Worm (Caenorhabditis elegans) whole organism, mixed stage, embryonic: ENCODE results near the gene C10C5.5.

Source experiments
- M03D4.4 ChIP-seq: sonication (generic microtip); optimal IDR thresholded peaks from 2 replicates; lab custom pipeline; 2017; ENCODE audit warnings: mild to moderate bottlenecking, missing genetic modification characterization, missing compliant biosample characterization
- bed-3 ChIP-seq: fragments of 200-800 bp; sonication (Bioruptor generic); optimal IDR thresholded peaks from 3 replicates; lab custom pipeline; 2018; ENCODE audit warnings: mild to moderate bottlenecking, missing genetic modification characterization, moderate library complexity, missing compliant biosample characterization
- blmp-1 ChIP-seq: fragments of 150-350 bp; optimal IDR thresholded peaks from 2 replicates; lab custom pipeline; 2014; ENCODE audit warnings: missing biosample characterization, missing genetic modification characterization
- ceh-39 ChIP-seq: fragments of 150-350 bp; optimal IDR thresholded peaks from 2 replicates; lab custom pipeline; 2014; ENCODE audit warnings: missing biosample characterization, missing genetic modification characterization
- ceh-43 ChIP-seq: fragments of 200-800 bp; sonication (Bioruptor generic); optimal IDR thresholded peaks from 2 replicates; lab custom pipeline; 2018; ENCODE audit warnings: mild to moderate bottlenecking, missing genetic modification characterization, moderate library complexity, missing compliant biosample characterization
- ceh-83 ChIP-seq: fragments of 200-800 bp; sonication (Bioruptor generic); optimal IDR thresholded peaks from 2 replicates; lab custom pipeline; 2018; ENCODE audit warnings: mild to moderate bottlenecking, missing genetic modification characterization, missing compliant biosample characterization
- ces-1 ChIP-seq: fragments of 150-350 bp; optimal IDR thresholded peaks from 2 replicates; lab custom pipeline; 2014; ENCODE audit warnings: missing biosample characterization, missing genetic modification reagents, missing genetic modification characterization
- cnd-1 ChIP-seq: fragments of 200-800 bp; sonication (Bioruptor generic); optimal IDR thresholded peaks from 2 replicates; lab custom pipeline; 2018; ENCODE audit warnings: mild to moderate bottlenecking, missing genetic modification characterization, missing compliant biosample characterization
- drap-1 ChIP-seq: fragments of 200-800 bp; sonication (Bioruptor generic); optimal IDR thresholded peaks from 3 replicates; lab custom pipeline; 2018; ENCODE audit warnings: mild to moderate bottlenecking, missing genetic modification characterization, missing compliant biosample characterization
- elt-1 ChIP-seq: sonication (generic microtip); optimal IDR thresholded peaks from 2 replicates; lab custom pipeline; 2017; ENCODE audit warnings: missing genetic modification characterization, mild to moderate bottlenecking, missing compliant biosample characterization, antibody characterized with exemption, moderate library complexity, borderline replicate concordance; ENCODE audit not compliant: insufficient read depth
- elt-3 ChIP-seq: fragments of 150-350 bp; optimal IDR thresholded peaks from 2 replicates; lab custom pipeline; 2014; ENCODE audit warnings: missing biosample characterization, missing genetic modification characterization
- flh-1 ChIP-seq: fragments of 200-800 bp; sonication (Bioruptor generic); optimal IDR thresholded peaks from 2 replicates; lab custom pipeline; 2018; ENCODE audit warnings: mild to moderate bottlenecking, missing genetic modification characterization, moderate library complexity, missing compliant biosample characterization
- ham-2 ChIP-seq: fragments of 200-800 bp; sonication (Bioruptor generic); optimal IDR thresholded peaks from 2 replicates; lab custom pipeline; 2018; ENCODE audit warnings: mild to moderate bottlenecking, missing genetic modification characterization, missing compliant biosample characterization
- hlh-1 ChIP-seq: fragments of 150-350 bp; optimal IDR thresholded peaks from 2 replicates; lab custom pipeline; 2014; ENCODE audit warnings: missing biosample characterization, missing genetic modification reagents, missing genetic modification characterization
- lin-13 ChIP-seq: fragments of 150-350 bp; optimal IDR thresholded peaks from 2 replicates; lab custom pipeline; 2014; ENCODE audit warnings: missing biosample characterization, missing genetic modification characterization
- lin-32 ChIP-seq: fragments of 200-800 bp; sonication (Bioruptor generic); optimal IDR thresholded peaks from 2 replicates; lab custom pipeline; 2018; ENCODE audit warnings: mild to moderate bottlenecking, missing genetic modification characterization, missing compliant biosample characterization
- lsy-2 ChIP-seq: fragments of 150-350 bp; optimal IDR thresholded peaks from 2 replicates; lab custom pipeline; 2014; ENCODE audit warnings: missing biosample characterization, missing genetic modification characterization
- mep-1 ChIP-seq: fragments of 150-350 bp; optimal IDR thresholded peaks from 2 replicates; lab custom pipeline; 2017; ENCODE audit warnings: missing biosample characterization, missing genetic modification reagents, missing genetic modification characterization, inconsistent platforms
- mls-2 ChIP-seq: sonication (generic microtip); optimal IDR thresholded peaks from 2 replicates; lab custom pipeline; 2016; ENCODE audit warnings: mild to moderate bottlenecking, missing genetic modification characterization, moderate library complexity, missing compliant biosample characterization
- nhr-2 ChIP-seq: fragments of 150-350 bp; optimal IDR thresholded peaks from 2 replicates; lab custom pipeline; 2014; ENCODE audit warnings: missing biosample characterization, missing genetic modification characterization
- nhr-28 ChIP-seq: fragments of 150-350 bp; optimal IDR thresholded peaks from 2 replicates; lab custom pipeline; 2014; ENCODE audit warnings: missing biosample characterization, missing genetic modification characterization
- nhr-76 ChIP-seq: sonication (generic microtip); optimal IDR thresholded peaks from 2 replicates; lab custom pipeline; 2017; ENCODE audit warnings: missing biosample characterization, missing genetic modification characterization
- pha-4 ChIP-seq: fragments of 150-350 bp; optimal IDR thresholded peaks from 2 replicates; lab custom pipeline; 2018; ENCODE audit warnings: missing biosample characterization, missing genetic modification reagents, missing genetic modification characterization
- sem-2 ChIP-seq: fragments of 200-800 bp; sonication (Bioruptor generic); optimal IDR thresholded peaks from 2 replicates; lab custom pipeline; 2018; ENCODE audit warnings: mild to moderate bottlenecking, missing genetic modification characterization, missing compliant biosample characterization
- sptf-1 ChIP-seq: sonication (generic microtip); optimal IDR thresholded peaks from 2 replicates; lab custom pipeline; 2017; ENCODE audit warnings: mild to moderate bottlenecking, missing genetic modification characterization, moderate library complexity, missing compliant biosample characterization
- tbx-8 ChIP-seq: fragments of 200-800 bp; sonication (Bioruptor generic); optimal IDR thresholded peaks from 2 replicates; lab custom pipeline; 2018; ENCODE audit warnings: mild to moderate bottlenecking, missing genetic modification characterization, moderate library complexity, missing compliant biosample characterization
- unc-39 ChIP-seq: fragments of 150-350 bp; optimal IDR thresholded peaks from 2 replicates; lab custom pipeline; 2014; ENCODE audit warnings: missing biosample characterization, missing genetic modification characterization
- unc-62 ChIP-seq: fragments of 150-350 bp; optimal IDR thresholded peaks from 2 replicates; lab custom pipeline; 2014; ENCODE audit warnings: missing biosample characterization, missing genetic modification reagents, missing genetic modification characterization
- zip-8 ChIP-seq: fragments of 150-350 bp; optimal IDR thresholded peaks from 2 replicates; lab custom pipeline; 2014; ENCODE audit warnings: missing biosample characterization, missing genetic modification characterization
- ztf-11 ChIP-seq: fragments of 150-350 bp; optimal IDR thresholded peaks from 2 replicates; lab custom pipeline; 2014; ENCODE audit warnings: missing biosample characterization, missing genetic modification characterization

The C10C5.5 gene

DNA sequence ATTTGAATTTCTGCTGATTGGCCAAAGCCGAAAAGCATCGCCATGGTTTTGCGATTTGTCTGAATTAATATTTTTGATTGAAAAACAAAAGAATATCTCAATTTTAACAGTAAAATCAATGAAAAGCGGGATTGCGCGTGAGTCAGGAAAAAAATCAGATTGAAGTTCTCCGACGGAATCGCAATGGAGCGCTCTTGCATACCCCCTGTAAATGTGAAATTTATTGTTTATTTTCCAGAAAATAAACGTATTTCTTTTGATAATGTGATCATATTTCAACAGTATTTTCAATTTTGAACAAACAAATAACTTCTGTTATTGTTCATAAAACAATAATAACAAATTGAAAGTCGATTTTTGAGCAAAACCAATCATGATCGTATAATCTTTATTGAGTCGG lies 39.6 kb upstream of the C10C5.5 start, which contains the start of gene vps-26:
Gene vps-26 (minus strand): TSS at position 200 of the 400 bp plus-strand sequence.
- TF ChIP-seq mep-1 (tag; lab: Kevin White, UChicago), result peak; percentile 7
- TF ChIP-seq ces-1, result peak; percentile 5
- no peak for TF ChIP-seq cnd-1 (tag; lab: Kevin White, UChicago)

DNA sequence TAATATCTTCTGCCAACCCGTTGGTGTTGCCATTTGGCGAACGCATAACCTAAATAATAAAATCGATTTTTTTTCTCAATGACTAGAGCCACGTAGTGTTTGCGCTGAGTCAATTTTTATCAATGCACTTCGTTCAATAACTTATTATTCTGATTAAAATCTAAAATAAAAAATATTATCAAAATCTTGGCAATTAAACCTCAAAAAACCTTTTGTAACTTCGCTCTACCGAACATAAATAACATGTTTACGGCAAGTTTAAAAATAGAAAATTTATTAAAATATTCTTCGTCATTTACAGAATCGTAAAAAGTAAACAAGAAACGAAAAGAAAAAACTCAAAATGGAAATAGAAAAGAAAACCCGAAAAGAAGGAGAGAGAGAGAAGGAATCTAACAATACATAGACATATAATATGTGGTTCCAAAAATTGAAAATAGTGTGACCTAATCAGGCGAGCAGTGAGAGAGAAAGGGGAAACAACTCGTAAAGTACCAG lies 38.1 kb upstream of the C10C5.5 start, which contains the start of gene pigc-1:
Gene pigc-1 (minus strand): TSS at position 51 of the 498 bp plus-strand sequence.
- no peak for TF ChIP-seq ham-2 (GFP tag; lab: Kevin White, UChicago)
- no peak for TF ChIP-seq pha-4
- TF ChIP-seq ceh-43 (GFP tag; lab: Kevin White, UChicago), result no peak
- no peak for TF ChIP-seq nhr-28 (tag; lab: Kevin White, UChicago)
- TF ChIP-seq unc-39 (tag; lab: Kevin White, UChicago), result no peak
- no peak for TF ChIP-seq nhr-76 (tag; lab: Kevin White, UChicago)

DNA sequence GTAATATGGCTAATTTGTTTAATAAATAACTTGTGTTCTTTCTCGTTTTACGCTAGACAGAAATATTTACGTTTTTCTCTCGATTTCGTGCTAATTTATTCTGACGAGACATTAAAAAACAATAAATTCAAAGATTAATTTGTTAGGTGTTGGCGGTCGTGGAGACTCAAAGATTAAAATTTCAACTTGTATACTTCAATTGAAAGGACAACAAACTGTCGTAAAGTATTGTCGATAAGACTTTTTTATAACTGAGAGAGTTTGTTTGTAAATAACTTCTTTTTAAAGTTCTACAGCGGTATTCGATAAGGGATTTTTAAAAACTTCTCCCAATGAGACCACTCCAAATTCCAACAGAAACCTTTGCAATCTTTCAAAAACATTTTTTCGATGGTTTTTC lies 27.5 kb upstream of the C10C5.5 start:
- no peak for TF ChIP-seq bed-3 (GFP tag; lab: Kevin White, UChicago)
- no peak for TF ChIP-seq cnd-1 (tag; lab: Kevin White, UChicago)
- TF ChIP-seq lin-13 (tag; lab: Kevin White, UChicago), result no peak
- TF ChIP-seq mls-2, result no peak
- no peak for TF ChIP-seq ces-1
- no peak for TF ChIP-seq ztf-11
- TF ChIP-seq elt-1 (tag; lab: Kevin White, UChicago), result no peak
- no peak for TF ChIP-seq ceh-83 (GFP tag; lab: Kevin White, UChicago)
- TF ChIP-seq blmp-1, result no peak
- TF ChIP-seq unc-39 (tag; lab: Kevin White, UChicago), result no peak

DNA sequence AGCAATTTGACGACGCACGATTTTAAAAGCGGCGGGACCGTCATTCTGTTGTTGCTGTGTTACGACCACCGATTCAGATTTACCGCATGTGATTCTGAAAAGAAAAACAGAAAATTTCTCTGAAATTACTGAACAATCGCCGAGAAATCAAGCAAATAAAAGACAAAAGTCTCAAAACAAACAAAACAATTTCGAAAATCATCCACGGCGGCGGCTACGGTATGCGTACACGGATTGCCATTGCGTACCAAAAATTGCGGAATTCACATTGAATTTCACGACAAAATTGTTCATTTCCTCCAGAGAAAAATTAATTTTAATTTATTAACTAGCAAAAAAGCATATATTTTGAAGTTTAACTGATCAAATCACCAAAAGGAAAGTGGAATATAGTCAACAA lies 14.8 kb upstream of the C10C5.5 start, which contains the start of gene pezo-1:
Gene pezo-1 (minus strand): TSS at position 101 of the 400 bp plus-strand sequence.
- TF ChIP-seq drap-1 (GFP tag; lab: Kevin White, UChicago) (no peak), hlh-1 (tag; lab: Kevin White, UChicago) (no peak), lsy-2 (peak; percentile 71)

DNA sequence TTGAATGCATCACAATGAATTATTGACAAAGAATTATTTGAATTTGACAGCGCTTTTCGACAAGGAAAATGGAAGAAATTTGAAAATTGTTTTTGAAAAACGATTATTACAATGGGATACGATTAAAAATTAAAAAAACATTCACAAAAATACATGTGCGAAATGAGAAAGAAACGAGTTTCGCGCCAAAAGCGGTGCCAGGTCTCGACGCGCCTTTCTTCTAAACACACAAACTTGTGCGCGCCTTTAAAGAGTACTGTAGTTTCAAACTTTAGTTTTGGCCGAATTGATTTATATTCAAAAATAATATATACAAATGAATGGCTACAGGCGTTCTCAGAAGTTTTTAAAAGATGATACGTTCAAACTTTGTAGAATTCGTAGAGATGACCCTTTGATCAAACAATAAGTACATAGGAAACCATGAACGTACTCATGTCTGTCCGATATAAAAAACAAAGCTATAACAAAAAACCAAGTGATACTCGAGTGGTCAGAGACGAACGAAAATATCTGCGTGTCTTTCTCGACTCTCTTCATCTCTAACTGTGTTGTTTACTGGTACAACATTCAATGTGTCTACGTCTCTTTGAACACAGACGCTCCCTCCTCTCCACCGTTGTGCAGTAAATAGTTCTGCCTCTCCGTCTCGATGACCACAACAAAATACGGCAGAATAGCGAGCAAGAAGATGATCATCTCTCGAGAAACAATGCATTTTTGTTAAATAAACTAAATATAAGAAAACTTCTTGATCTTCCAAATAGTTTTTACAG lies 13.2 kb upstream of the C10C5.5 start:
- TF ChIP-seq pha-4, result peak; percentile 55
- no peak for TF ChIP-seq blmp-1
- TF ChIP-seq nhr-76 (tag; lab: Kevin White, UChicago), result no peak
- TF ChIP-seq ces-1, result peak; percentile 2
- no peak for TF ChIP-seq M03D4.4 (tag; lab: Kevin White, UChicago)
- TF ChIP-seq hlh-1 (tag; lab: Kevin White, UChicago), result peak; percentile 29

DNA sequence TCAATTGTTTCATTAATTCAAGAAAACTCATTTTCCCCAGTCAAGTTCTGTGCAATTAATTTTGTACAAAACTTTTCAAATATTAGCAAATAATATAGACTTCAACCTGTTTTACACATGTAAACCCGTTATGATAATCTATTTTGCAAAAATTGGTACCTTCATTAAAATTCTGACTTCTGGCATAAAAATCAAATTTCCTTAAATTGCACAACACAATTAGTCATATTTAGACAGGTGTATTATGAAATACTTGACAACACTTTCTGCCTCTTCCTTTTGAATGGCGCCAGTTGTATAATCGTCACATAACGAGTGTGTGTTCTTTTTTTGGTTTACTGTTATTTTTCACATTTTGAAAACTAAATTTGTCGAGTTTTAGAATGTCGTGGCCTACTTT lies 10.1 kb upstream of the C10C5.5 start, which contains the start of gene fbxc-58:
Gene fbxc-58 (plus strand): TSS at position 383 of the 400 bp plus-strand sequence.
- TF ChIP-seq ces-1, result peak; percentile 53
- no peak for TF ChIP-seq unc-62 (GFP tag; lab: Kevin White, UChicago)
- no peak for TF ChIP-seq mep-1 (tag; lab: Kevin White, UChicago)
- no peak for TF ChIP-seq elt-3 (tag; lab: Kevin White, UChicago)
- TF ChIP-seq nhr-28 (tag; lab: Kevin White, UChicago), result no peak
- TF ChIP-seq pha-4, result no peak
- TF ChIP-seq zip-8 (tag; lab: Kevin White, UChicago), result no peak

DNA sequence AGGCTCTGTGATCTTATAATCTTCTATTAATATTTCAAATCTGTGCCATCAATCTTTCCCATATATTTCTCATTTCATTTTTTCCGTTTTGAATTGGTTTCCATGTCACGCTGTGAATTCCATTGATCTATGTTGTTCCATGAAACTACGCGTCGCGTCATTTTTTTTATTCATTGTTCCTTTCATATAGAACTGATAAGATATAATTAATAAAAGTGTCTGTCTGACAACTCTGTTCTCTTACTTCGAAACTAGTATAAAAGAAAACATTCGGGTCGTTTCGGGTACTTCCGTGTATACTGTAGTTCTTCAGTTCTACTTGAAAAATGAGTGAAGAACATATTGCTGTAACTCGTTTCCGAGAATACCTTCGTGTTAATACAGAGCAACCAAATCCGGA lies 6.7 kb upstream of the C10C5.5 start, which contains the start of gene C10C5.3:
Gene C10C5.3 (plus strand): TSS at position 301 of the 400 bp plus-strand sequence.
- TF ChIP-seq flh-1 (GFP tag; lab: Kevin White, UChicago) (no peak), lin-32 (GFP tag; lab: Kevin White, UChicago) (no peak), ceh-39 (tag; lab: Kevin White, UChicago) (no peak), sptf-1 (tag; lab: Kevin White, UChicago) (no peak), unc-62 (GFP tag; lab: Kevin White, UChicago) (no peak), nhr-2 (tag; lab: Kevin White, UChicago) (no peak), sem-2 (no peak), tbx-8 (GFP tag; lab: Kevin White, UChicago) (no peak), mep-1 (tag; lab: Kevin White, UChicago) (no peak), ces-1 (no peak)
- TF ChIP-seq, all 35 proteins: peak for 0
